Fruit fly (Drosophila melanogaster): ENCODE results near the gene CG11357.

DNA sequence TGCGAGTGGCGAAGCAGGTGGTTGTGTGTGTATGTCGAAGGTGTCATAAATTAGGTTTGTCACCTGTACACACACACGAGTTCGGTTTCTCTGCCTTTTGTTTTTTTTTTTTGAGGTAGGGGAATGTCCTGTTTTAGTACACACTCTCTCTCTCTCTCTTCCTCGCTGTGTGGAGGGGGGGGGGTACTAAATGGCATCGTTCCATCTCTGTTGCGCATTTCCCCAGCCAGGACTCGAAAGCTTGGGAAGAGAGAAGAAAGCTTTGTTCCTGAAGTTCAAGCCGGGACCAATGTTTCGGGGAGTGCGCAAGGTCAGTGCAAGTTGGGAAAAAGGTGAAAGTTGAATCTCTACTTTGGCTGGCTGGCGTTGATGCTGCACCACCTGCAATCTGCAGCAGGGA is 32.6 kb downstream of the CG11357 start:
- TF ChIP-seq Sin3A (optimal IDR thresholded peaks at IDR 0.05) (no peak), ttk (optimal IDR thresholded peaks at IDR 0.05) (no peak), insv (optimal IDR thresholded peaks at IDR 0.05) (no peak), h (optimal IDR thresholded peaks at IDR 0.05) (no peak), psq (optimal IDR thresholded peaks at IDR 0.05) (no peak), Myc (optimal IDR thresholded peaks at IDR 0.05) (no peak)

Measured in Kc167 (cell line).